Worm (Caenorhabditis elegans): ENCODE results near the gene pgm-1.
A peak's percentile ranks its signal among the peaks of the same experiment; 100 is the strongest.
"Not testable (repeated sequence)": the region's sequence is repeated elsewhere in the genome, so short reads cannot be mapped to it uniquely, and the experiment has no call there.

- not testable (repeated sequence) for TF ChIP-seq flt-1, ztf-23 (GFP tag; IDR thresholded peaks at IDR 0.05)
- TF ChIP-seq tab-1 (GFP tag; IDR thresholded peaks at IDR 0.05), result 0 out of 2 replicates have a peak, but pooled peaks have one; percentile 60
Measured at ce11 chrII:4872359-4872758, 16.9 kb upstream of the pgm-1 start.

Data from whole organism, midembryonic.